Fruit fly (Drosophila melanogaster) whole organism, embryonic: Measurements from ENCODE around the gene CG44158.

Source experiments
- CG11696 ChIP-seq: fragments of 200-800 bp; sonication (Bioruptor generic); IDR thresholded peaks from 2 replicates; pipeline ENCODE4 v1.3.6; 2022; ENCODE audit warnings: missing biosample characterization, missing genetic modification characterization
- CG11723 ChIP-seq: fragments of 200-800 bp; sonication (Bioruptor generic); optimal IDR thresholded peaks from 2 replicates; lab custom pipeline; 2017; ENCODE audit warnings: missing biosample characterization, mild to moderate bottlenecking, missing genetic modification characterization
- CG17612 ChIP-seq: fragments of 200-800 bp; sonication (Bioruptor generic); IDR thresholded peaks from 2 replicates; pipeline ENCODE4 v1.3.6; 2022; ENCODE audit warnings: missing biosample characterization, missing genetic modification characterization
- CG18262 ChIP-seq: fragments of 200-800 bp; optimal IDR thresholded peaks from 3 replicates; lab custom pipeline; 2019; ENCODE audit warnings: missing biosample characterization, mild to moderate bottlenecking, missing genetic modification characterization, moderate library complexity
- CG18599 ChIP-seq: fragments of 200-800 bp; sonication (Bioruptor generic); optimal IDR thresholded peaks from 3 replicates; lab custom pipeline; 2017; ENCODE audit warnings: missing biosample characterization, missing genetic modification characterization, mild to moderate bottlenecking, moderate library complexity, missing genetic modification reagents
- CG2199 ChIP-seq: fragments of 200-800 bp; sonication (Bioruptor generic); IDR thresholded peaks from 3 replicates; pipeline ENCODE4 v1.3.6; 2022; ENCODE audit warnings: missing biosample characterization, missing genetic modification characterization
- CG2678 ChIP-seq: fragments of 200-800 bp; sonication (Bioruptor generic); optimal IDR thresholded peaks from 3 replicates; lab custom pipeline; 2019; ENCODE audit warnings: missing biosample characterization, mild to moderate bottlenecking, missing genetic modification characterization, moderate library complexity
- CG2712 ChIP-seq: fragments of 200-800 bp; optimal IDR thresholded peaks from 3 replicates; lab custom pipeline; 2019; ENCODE audit warnings: missing biosample characterization, mild to moderate bottlenecking, missing genetic modification characterization, moderate library complexity
- CG33557 ChIP-seq: fragments of 200-800 bp; sonication (Bioruptor generic); optimal IDR thresholded peaks from 2 replicates; lab custom pipeline; 2019; ENCODE audit warnings: missing biosample characterization, mild to moderate bottlenecking, missing genetic modification characterization, moderate library complexity
- CG43689 ChIP-seq: fragments of 200-800 bp; sonication (Bioruptor generic); IDR thresholded peaks from 2 replicates; pipeline ENCODE4 v1.3.6; 2022; ENCODE audit warnings: missing biosample characterization, missing genetic modification characterization
- CG4730 ChIP-seq: fragments of 200-800 bp; sonication (Bioruptor generic); IDR thresholded peaks from 2 replicates; pipeline ENCODE4 v1.3.6; 2022; ENCODE audit warnings: missing biosample characterization, missing genetic modification characterization
- CG6175 ChIP-seq: fragments of 200-800 bp; sonication (Bioruptor generic); IDR thresholded peaks from 3 replicates; pipeline ENCODE4 v1.3.6; 2022; ENCODE audit warnings: missing biosample characterization, missing genetic modification characterization
- CG8281 ChIP-seq: fragments of 200-800 bp; sonication (Bioruptor generic); optimal IDR thresholded peaks from 2 replicates; lab custom pipeline; 2018; ENCODE audit warnings: missing biosample characterization, mild to moderate bottlenecking, missing genetic modification characterization, moderate library complexity
- CG9437 ChIP-seq: fragments of 200-800 bp; sonication (Bioruptor generic); optimal IDR thresholded peaks from 2 replicates; lab custom pipeline; 2018; ENCODE audit warnings: missing biosample characterization, mild to moderate bottlenecking, missing genetic modification characterization
- CG9797 ChIP-seq: fragments of 200-800 bp; sonication (Bioruptor generic); optimal IDR thresholded peaks from 3 replicates; lab custom pipeline; 2018; ENCODE audit warnings: missing biosample characterization, mild to moderate bottlenecking, missing genetic modification characterization
- Dek ChIP-seq: fragments of 200-800 bp; sonication (Bioruptor generic); optimal IDR thresholded peaks from 3 replicates; lab custom pipeline; 2019; ENCODE audit warnings: missing biosample characterization, mild to moderate bottlenecking, missing genetic modification characterization, moderate library complexity
- Elba2 ChIP-seq: fragments of 200-800 bp; sonication (Bioruptor generic); optimal IDR thresholded peaks from 3 replicates; lab custom pipeline; 2016; ENCODE audit warnings: missing biosample characterization, missing genetic modification characterization
- GATAe ChIP-seq: fragments of 200-800 bp; sonication (Bioruptor generic); conservative IDR thresholded peaks from 2 replicates; pipeline ENCODE4 v1.3.6; 2022; ENCODE audit warnings: missing biosample characterization, missing genetic modification characterization
- HLH4C ChIP-seq: fragments of 200-800 bp; sonication (Bioruptor generic); IDR thresholded peaks from 3 replicates; pipeline ENCODE4 v1.3.6; 2022; ENCODE audit warnings: missing biosample characterization, missing genetic modification characterization; ENCODE audit not compliant: partially characterized antibody
- Jarid2 ChIP-seq: fragments of 200-800 bp; sonication (Bioruptor generic); optimal IDR thresholded peaks from 3 replicates; lab custom pipeline; 2017; ENCODE audit warnings: mild to moderate bottlenecking, missing biosample characterization, missing genetic modification reagents, missing genetic modification characterization
- Nf-YA ChIP-seq: fragments of 200-800 bp; sonication (Bioruptor generic); IDR thresholded peaks from 2 replicates; pipeline ENCODE4 v1.3.6; 2022; ENCODE audit warnings: missing biosample characterization, missing genetic modification characterization
- Pdp1 ChIP-seq, 2 experiments: fragments of 200-800 bp; sonication (Bioruptor generic); optimal IDR thresholded peaks; 3 replicates each; lab custom pipeline; 2016; ENCODE audit warnings: missing biosample characterization in 2 of 2, missing genetic modification characterization in 2 of 2, mild to moderate bottlenecking in 1 of 2, moderate library complexity in 1 of 2
- Ravus ChIP-seq: fragments of 200-800 bp; sonication (Bioruptor generic); IDR thresholded peaks from 2 replicates; pipeline ENCODE4 v1.3.6; 2022; ENCODE audit warnings: missing biosample characterization, missing genetic modification characterization
- Trl ChIP-seq, 3 experiments: fragments of >200 bp in 2 of 3; fragments of 200-800 bp in 1 of 3; sonication (Bioruptor generic) in 1 of 3; optimal IDR thresholded peaks; 2 replicates in 1 of 3; 3 replicates in 2 of 3; lab custom pipeline; 2016 to 2017; ENCODE audit warnings: missing biosample characterization in 1 of 3, missing genetic modification characterization in 1 of 3
- bsh ChIP-seq, 2 experiments: fragments of 200-800 bp; sonication (Bioruptor generic); optimal IDR thresholded peaks; 2 replicates each; lab custom pipeline; 2017 to 2018; ENCODE audit warnings: mild to moderate bottlenecking in 2 of 2, missing biosample characterization in 2 of 2, missing genetic modification characterization in 2 of 2, moderate library complexity in 1 of 2
- cg ChIP-seq: fragments of 200-800 bp; sonication (Bioruptor generic); optimal IDR thresholded peaks from 3 replicates; lab custom pipeline; 2019; ENCODE audit warnings: missing biosample characterization, mild to moderate bottlenecking, missing genetic modification characterization, moderate library complexity
- chinmo ChIP-seq: fragments of 200-800 bp; sonication (Bioruptor generic); IDR thresholded peaks from 4 replicates; pipeline ENCODE4 v1.3.6; 2022; ENCODE audit warnings: missing biosample characterization, missing genetic modification characterization; ENCODE audit not compliant: partially characterized antibody
- chm ChIP-seq: fragments of 200-800 bp; sonication (Bioruptor generic); IDR thresholded peaks from 2 replicates; pipeline ENCODE4 v1.3.6; 2022; ENCODE audit warnings: missing biosample characterization, missing genetic modification characterization
- crol ChIP-seq: fragments of 200-800 bp; sonication (Bioruptor generic); IDR thresholded peaks from 2 replicates; pipeline ENCODE4 v1.3.6; 2022; ENCODE audit warnings: missing biosample characterization, missing genetic modification characterization
- dimm ChIP-seq: fragments of 200-800 bp; sonication (Bioruptor generic); IDR thresholded peaks from 2 replicates; pipeline ENCODE4 v1.3.6; 2022; ENCODE audit warnings: missing biosample characterization, missing genetic modification characterization
- exex ChIP-seq: fragments of 200-800 bp; sonication (Bioruptor generic); optimal IDR thresholded peaks from 4 replicates; lab custom pipeline; 2018; ENCODE audit warnings: missing biosample characterization, mild to moderate bottlenecking, missing genetic modification characterization, moderate library complexity
- fru ChIP-seq: fragments of >200 bp; optimal IDR thresholded peaks from 2 replicates; lab custom pipeline; 2017
- gcm ChIP-seq: fragments of 200-800 bp; sonication (Bioruptor generic); optimal IDR thresholded peaks from 2 replicates; lab custom pipeline; 2019; ENCODE audit warnings: missing biosample characterization, mild to moderate bottlenecking, missing genetic modification characterization, moderate library complexity
- gro ChIP-seq: fragments of 200-800 bp; sonication (Bioruptor generic); optimal IDR thresholded peaks from 2 replicates; lab custom pipeline; 2016; ENCODE audit warnings: missing biosample characterization, missing genetic modification characterization
- hbn ChIP-seq: fragments of 200-800 bp; sonication (Bioruptor generic); IDR thresholded peaks from 2 replicates; pipeline ENCODE4 v1.3.6; 2022; ENCODE audit warnings: missing biosample characterization, missing genetic modification characterization; ENCODE audit not compliant: partially characterized antibody
- insv ChIP-seq, 2 experiments: fragments of 200-800 bp; sonication (Bioruptor generic); optimal IDR thresholded peaks; 3 replicates each; lab custom pipeline; 2016 to 2018; ENCODE audit warnings: missing biosample characterization in 2 of 2, missing genetic modification characterization in 2 of 2
- jing ChIP-seq: fragments of 200-800 bp; sonication (Bioruptor generic); optimal IDR thresholded peaks from 2 replicates; lab custom pipeline; 2018; ENCODE audit warnings: missing biosample characterization, mild to moderate bottlenecking, missing genetic modification characterization
- kni ChIP-seq: fragments of 200-800 bp; sonication (Bioruptor generic); optimal IDR thresholded peaks from 3 replicates; lab custom pipeline; 2017; ENCODE audit warnings: mild to moderate bottlenecking, missing biosample characterization, missing genetic modification reagents, missing genetic modification characterization
- lab ChIP-seq: fragments of 200-800 bp; sonication (Bioruptor generic); optimal IDR thresholded peaks from 3 replicates; lab custom pipeline; 2017; ENCODE audit warnings: missing biosample characterization, missing genetic modification characterization, mild to moderate bottlenecking, moderate library complexity, missing genetic modification reagents
- mirr ChIP-seq: fragments of 200-800 bp; sonication (Bioruptor generic); optimal IDR thresholded peaks from 3 replicates; lab custom pipeline; 2018; ENCODE audit warnings: missing biosample characterization, mild to moderate bottlenecking, missing genetic modification characterization
- nerfin-1 ChIP-seq: fragments of 200-800 bp; sonication (Bioruptor generic); optimal IDR thresholded peaks from 3 replicates; lab custom pipeline; 2019; ENCODE audit warnings: missing biosample characterization, mild to moderate bottlenecking, missing genetic modification characterization, moderate library complexity
- nerfin-2 ChIP-seq: fragments of 200-800 bp; sonication (Bioruptor generic); IDR thresholded peaks from 2 replicates; pipeline ENCODE4 v1.3.6; 2022; ENCODE audit warnings: missing biosample characterization, missing genetic modification characterization; ENCODE audit not compliant: partially characterized antibody
- prd ChIP-seq, 3 experiments: fragments of >200 bp in 2 of 3; fragments of 200-800 bp in 1 of 3; sonication (Bioruptor generic) in 1 of 3; optimal IDR thresholded peaks in 2 of 3; IDR thresholded peaks in 1 of 3; 2 replicates in 2 of 3; 3 replicates in 1 of 3; pipeline versions ENCODE4 v1.3.6 to Lab custom; 2017 to 2022; ENCODE audit warnings: missing biosample characterization in 1 of 3, missing genetic modification characterization in 1 of 3
- pros ChIP-seq: fragments of 200-800 bp; sonication (Bioruptor generic); optimal IDR thresholded peaks from 3 replicates; lab custom pipeline; 2019; ENCODE audit warnings: missing biosample characterization, mild to moderate bottlenecking, missing genetic modification characterization, moderate library complexity
- z ChIP-seq: fragments of 200-800 bp; sonication (Bioruptor generic); IDR thresholded peaks from 3 replicates; pipeline ENCODE4 v1.3.6; 2022; ENCODE audit warnings: missing biosample characterization, missing genetic modification characterization
- zen ChIP-seq: fragments of 200-800 bp; sonication (Bioruptor generic); optimal IDR thresholded peaks from 3 replicates; lab custom pipeline; 2018; ENCODE audit warnings: missing biosample characterization, mild to moderate bottlenecking, missing genetic modification characterization, moderate library complexity

CG44158 gene

dm6 chr3R:18168929-18169350 lies 39.6 kb upstream of the CG44158 start (continued):
- TF ChIP-seq CG4730 (GFP tag; lab: Robert Waterston, UW) (no peak), CG2199 (GFP tag; lab: Robert Waterston, UW) (peak; percentile 81; the same call in 2 of the 3 replicates), jing (no peak), Pdp1 (GFP tag; optimal IDR thresholded peaks at IDR 0.05; lab: Kevin White, UChicago) (peak; percentile 10 to 87), CG17612 (GFP tag; lab: Robert Waterston, UW) (no peak), CG11696 (peak; percentile 90), cg (GFP tag; lab: Kevin White, UChicago) (peak; percentile 34), dimm (GFP tag; lab: Robert Waterston, UW) (no peak), Jarid2 (GFP tag; lab: Kevin White, UChicago) (no peak), CG18262 (tag; lab: Kevin White, UChicago) (peak; percentile 51), bsh (GFP tag; optimal IDR thresholded peaks at IDR 0.05; lab: Kevin White, UChicago) (peak in 1 of 2 experiments; percentile 12)

DNA sequence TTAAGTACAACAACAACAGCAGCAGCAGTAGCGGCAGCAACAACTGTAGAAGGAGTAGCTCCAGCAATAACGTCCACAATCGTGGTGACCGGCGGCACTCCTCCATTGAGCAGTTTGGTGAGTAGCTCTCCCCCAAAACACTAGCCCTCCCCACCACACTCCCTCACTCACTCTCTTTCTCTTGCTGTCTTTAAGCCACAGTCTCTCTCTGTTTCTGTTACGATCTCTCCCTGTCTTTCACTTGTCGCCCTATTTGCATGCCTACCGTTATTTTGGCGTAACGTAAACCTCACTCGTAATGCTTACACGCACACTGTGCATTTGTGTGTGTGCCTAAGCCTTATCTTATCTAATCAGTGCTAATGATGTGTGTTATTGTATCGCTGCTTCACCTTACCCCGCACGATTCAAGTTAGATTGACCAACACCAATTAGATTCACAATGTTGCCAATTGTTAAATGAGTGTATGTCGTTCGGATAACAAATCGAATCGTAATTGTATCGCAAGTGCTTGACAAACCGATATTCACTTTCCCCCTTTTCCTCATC lies 38.5 kb upstream of the CG44158 start:
- TF ChIP-seq Trl (optimal IDR thresholded peaks at IDR 0.05; lab: Kevin White, UChicago) (peak; percentile 75 to 76), Trl (GFP tag; optimal IDR thresholded peaks at IDR 0.05; lab: Kevin White, UChicago) (no peak), CG8281 (tag; lab: Kevin White, UChicago) (no peak), Ravus (GFP tag; lab: Robert Waterston, UW) (no peak), gcm (GFP tag; lab: Kevin White, UChicago) (no peak), CG2678 (peak; percentile 25), nerfin-2 (GFP tag; lab: Robert Waterston, UW) (peak; percentile 31; the same call in 1 of the 2 replicates), cg (GFP tag; lab: Kevin White, UChicago) (peak; percentile 56), CG33557 (GFP tag; lab: Kevin White, UChicago) (no peak), pros (GFP tag; lab: Kevin White, UChicago) (peak; percentile 51), kni (peak; percentile 20), CG2712 (tag; lab: Kevin White, UChicago) (no peak), CG18599 (GFP tag; lab: Kevin White, UChicago) (peak; percentile 13), GATAe (peak; percentile 93), prd (optimal IDR thresholded peaks at IDR 0.05; lab: Kevin White, UChicago) (no peak), prd (GFP tag; IDR thresholded peaks at IDR 0.05; lab: Robert Waterston, UW) (no peak), Nf-YA (no peak), chm (0 out of 2 replicates have a peak, but pooled peaks have one; percentile 9), z (0 out of 3 replicates have a peak, but pooled peaks have one; percentile 61), mirr (GFP tag; lab: Kevin White, UChicago) (peak; percentile 88), CG11723 (no peak), fru (lab: Kevin White, UChicago) (no peak), hbn (GFP tag; lab: Robert Waterston, UW) (peak; percentile 27; the same call in 1 of the 2 replicates), Dek (peak; percentile 0), CG9797 (no peak), gro (GFP tag; lab: Kevin White, UChicago) (peak; percentile 26), crol (peak; percentile 75), insv (GFP tag; optimal IDR thresholded peaks at IDR 0.05; lab: Kevin White, UChicago) (peak in 1 of 2 experiments; percentile 95), CG43689 (no peak), Elba2 (GFP tag; lab: Kevin White, UChicago) (peak; percentile 85), HLH4C (GFP tag; lab: Robert Waterston, UW) (no peak), CG9437 (GFP tag; lab: Kevin White, UChicago) (peak; percentile 94), zen (peak; percentile 92), CG6175 (GFP tag; lab: Robert Waterston, UW) (0 out of 3 replicates have a peak, but pooled peaks have one; percentile 21), exex (tag; lab: Kevin White, UChicago) (peak; percentile 95), lab (GFP tag; lab: Kevin White, UChicago) (peak; percentile 73), chinmo (GFP tag; lab: Robert Waterston, UW) (0 out of 4 replicates have a peak, but pooled peaks have one; percentile 70), nerfin-1 (tag; lab: Kevin White, UChicago) (no peak)
